Fruit fly (Drosophila melanogaster) whole organism, embryonic: ENCODE data around the gene Iyd.

Source experiments
- Ada2b ChIP-seq: fragments of 200-800 bp; sonication (Bioruptor generic); IDR thresholded peaks from 2 replicates; pipeline ENCODE4 v1.3.6; 2022; ENCODE audit warnings: missing biosample characterization, missing genetic modification characterization
- Atf-2 ChIP-seq: fragments of 200-800 bp; sonication (Bioruptor generic); optimal IDR thresholded peaks from 2 replicates; lab custom pipeline; 2016; ENCODE audit warnings: missing biosample characterization, missing genetic modification characterization
- Awh ChIP-seq: fragments of 200-800 bp; sonication (Bioruptor generic); IDR thresholded peaks from 2 replicates; pipeline ENCODE4, ENCODE4 v1.3.6; 2022; ENCODE audit warnings: missing biosample characterization, missing genetic modification characterization
- CG12744 ChIP-seq: fragments of 200-800 bp; sonication (Bioruptor generic); optimal IDR thresholded peaks from 2 replicates; lab custom pipeline; 2016; ENCODE audit warnings: missing biosample characterization, missing genetic modification characterization
- CG12942 ChIP-seq: fragments of 200-800 bp; sonication (Bioruptor generic); optimal IDR thresholded peaks from 3 replicates; lab custom pipeline; 2016; ENCODE audit warnings: missing biosample characterization, missing genetic modification characterization
- CG18262 ChIP-seq: fragments of 200-800 bp; optimal IDR thresholded peaks from 3 replicates; lab custom pipeline; 2019; ENCODE audit warnings: missing biosample characterization, mild to moderate bottlenecking, missing genetic modification characterization, moderate library complexity
- CG18619 ChIP-seq: fragments of 200-800 bp; sonication (Bioruptor generic); optimal IDR thresholded peaks from 3 replicates; lab custom pipeline; 2017; ENCODE audit warnings: missing biosample characterization, mild to moderate bottlenecking, missing genetic modification characterization
- CG18764 ChIP-seq: fragments of 200-800 bp; sonication (Bioruptor generic); optimal IDR thresholded peaks from 3 replicates; lab custom pipeline; 2016; ENCODE audit warnings: missing biosample characterization, missing genetic modification characterization
- CG30020 ChIP-seq: fragments of 200-800 bp; optimal IDR thresholded peaks from 2 replicates; lab custom pipeline; 2019; ENCODE audit warnings: missing biosample characterization, mild to moderate bottlenecking, missing genetic modification characterization, moderate library complexity
- CG30403 ChIP-seq: fragments of 200-800 bp; sonication (Bioruptor generic); optimal IDR thresholded peaks from 3 replicates; lab custom pipeline; 2016; ENCODE audit warnings: missing biosample characterization, missing genetic modification characterization
- CG34422 ChIP-seq: fragments of 200-800 bp; sonication (Bioruptor generic); IDR thresholded peaks from 3 replicates; pipeline ENCODE4 v1.3.6; 2022; ENCODE audit warnings: missing biosample characterization, missing genetic modification characterization
- CG3847 ChIP-seq: fragments of 200-800 bp; sonication (Bioruptor generic); IDR thresholded peaks from 2 replicates; pipeline ENCODE4 v1.3.6; 2022; ENCODE audit warnings: missing biosample characterization, missing genetic modification characterization
- CG4424 ChIP-seq: fragments of 200-800 bp; sonication (Bioruptor generic); optimal IDR thresholded peaks from 3 replicates; lab custom pipeline; 2016; ENCODE audit warnings: missing biosample characterization, missing genetic modification characterization
- CG6254 ChIP-seq: fragments of 200-800 bp; sonication (Bioruptor generic); optimal IDR thresholded peaks from 3 replicates; lab custom pipeline; 2017; ENCODE audit warnings: mild to moderate bottlenecking, missing biosample characterization, missing genetic modification reagents, missing genetic modification characterization
- CG6683 ChIP-seq: fragments of 200-800 bp; sonication (Bioruptor generic); optimal IDR thresholded peaks from 2 replicates; lab custom pipeline; 2017; ENCODE audit warnings: missing biosample characterization, mild to moderate bottlenecking, missing genetic modification characterization, missing genetic modification reagents
- CG6689 ChIP-seq: fragments of 200-800 bp; sonication (Bioruptor generic); IDR thresholded peaks from 2 replicates; pipeline ENCODE4 v1.3.6; 2022; ENCODE audit warnings: missing biosample characterization, missing genetic modification characterization
- CG8290 ChIP-seq, 3 experiments: fragments of 200-800 bp; sonication (Bioruptor generic); optimal IDR thresholded peaks; 2 replicates each; lab custom pipeline; 2016 to 2019; ENCODE audit warnings: missing biosample characterization in 3 of 3, missing genetic modification characterization in 3 of 3, mild to moderate bottlenecking in 2 of 3, moderate library complexity in 1 of 3
- CG8388 ChIP-seq: fragments of 200-800 bp; sonication (Bioruptor generic); optimal IDR thresholded peaks from 2 replicates; lab custom pipeline; 2019; ENCODE audit warnings: missing biosample characterization, mild to moderate bottlenecking, missing genetic modification characterization, moderate library complexity
- CG9437 ChIP-seq: fragments of 200-800 bp; sonication (Bioruptor generic); optimal IDR thresholded peaks from 2 replicates; lab custom pipeline; 2018; ENCODE audit warnings: missing biosample characterization, mild to moderate bottlenecking, missing genetic modification characterization
- Dll ChIP-seq: fragments of 200-800 bp; sonication (Bioruptor generic); IDR thresholded peaks from 4 replicates; pipeline ENCODE4 v1.3.6; 2022; ENCODE audit warnings: missing biosample characterization, missing genetic modification characterization; ENCODE audit not compliant: partially characterized antibody
- E2f1 ChIP-seq: fragments of 200-800 bp; sonication (Bioruptor generic); IDR thresholded peaks from 2 replicates; pipeline ENCODE4 v1.3.6; 2022; ENCODE audit warnings: missing biosample characterization, missing genetic modification characterization
- E2f2 ChIP-seq: fragments of 200-800 bp; sonication (Bioruptor generic); IDR thresholded peaks from 2 replicates; pipeline ENCODE4 v1.3.6; 2022; ENCODE audit warnings: missing biosample characterization, missing genetic modification characterization
- Fer1 ChIP-seq: fragments of 200-800 bp; sonication (Bioruptor generic); optimal IDR thresholded peaks from 2 replicates; lab custom pipeline; 2017; ENCODE audit warnings: missing biosample characterization, mild to moderate bottlenecking, missing genetic modification characterization
- Fer3 ChIP-seq: fragments of 200-800 bp; sonication (Bioruptor generic); optimal IDR thresholded peaks from 2 replicates; lab custom pipeline; 2018; ENCODE audit warnings: missing biosample characterization, mild to moderate bottlenecking, missing genetic modification characterization, moderate library complexity
- Gug ChIP-seq: fragments of 200-800 bp; sonication (Bioruptor generic); IDR thresholded peaks from 4 replicates; pipeline ENCODE4 v1.3.6; 2022; ENCODE audit warnings: missing biosample characterization, missing genetic modification characterization
- Hand ChIP-seq: fragments of 200-800 bp; sonication (Bioruptor generic); optimal IDR thresholded peaks from 2 replicates; lab custom pipeline; 2017; ENCODE audit warnings: mild to moderate bottlenecking, missing biosample characterization, missing genetic modification reagents, missing genetic modification characterization
- Hr3 ChIP-seq: fragments of 200-800 bp; sonication (Bioruptor generic); optimal IDR thresholded peaks from 3 replicates; lab custom pipeline; 2016; ENCODE audit warnings: missing biosample characterization, missing genetic modification characterization
- Hr39 ChIP-seq: fragments of >200 bp; optimal IDR thresholded peaks from 2 replicates; lab custom pipeline; 2017
- MBD-R2 ChIP-seq: fragments of 200-800 bp; sonication (Bioruptor generic); IDR thresholded peaks from 2 replicates; pipeline ENCODE4 v1.3.6; 2022; ENCODE audit warnings: missing biosample characterization, missing genetic modification characterization
- Mrtf ChIP-seq: fragments of 200-800 bp; sonication (Bioruptor generic); IDR thresholded peaks from 3 replicates; pipeline ENCODE4 v1.3.6; 2022; ENCODE audit warnings: missing biosample characterization, missing genetic modification characterization
- Rx ChIP-seq: fragments of 200-800 bp; sonication (Bioruptor generic); IDR thresholded peaks from 2 replicates; pipeline ENCODE4 v1.3.6; 2022; ENCODE audit warnings: missing biosample characterization, missing genetic modification characterization
- Sin3A ChIP-seq: fragments of >200 bp; optimal IDR thresholded peaks from 2 replicates; lab custom pipeline; 2018
- Tbp ChIP-seq: fragments of >200 bp; optimal IDR thresholded peaks from 2 replicates; lab custom pipeline; 2018; ENCODE audit warnings: missing biosample characterization, missing genetic modification characterization
- cas ChIP-seq: fragments of 200-800 bp; sonication (Bioruptor generic); IDR thresholded peaks from 2 replicates; pipeline ENCODE4 v1.3.6; 2022; ENCODE audit warnings: missing biosample characterization, missing genetic modification characterization
- caup ChIP-seq: fragments of 200-800 bp; sonication (Bioruptor generic); optimal IDR thresholded peaks from 3 replicates; lab custom pipeline; 2017; ENCODE audit warnings: missing biosample characterization, mild to moderate bottlenecking, missing genetic modification characterization, moderate library complexity; ENCODE audit not compliant: severe bottlenecking
- chinmo ChIP-seq: fragments of 200-800 bp; sonication (Bioruptor generic); IDR thresholded peaks from 4 replicates; pipeline ENCODE4 v1.3.6; 2022; ENCODE audit warnings: missing biosample characterization, missing genetic modification characterization; ENCODE audit not compliant: partially characterized antibody
- cwo ChIP-seq: fragments of 200-800 bp; sonication (Bioruptor generic); optimal IDR thresholded peaks from 3 replicates; lab custom pipeline; 2017; ENCODE audit warnings: missing biosample characterization, missing genetic modification characterization, mild to moderate bottlenecking, moderate library complexity, missing genetic modification reagents
- exex ChIP-seq: fragments of 200-800 bp; sonication (Bioruptor generic); optimal IDR thresholded peaks from 4 replicates; lab custom pipeline; 2018; ENCODE audit warnings: missing biosample characterization, mild to moderate bottlenecking, missing genetic modification characterization, moderate library complexity
- fd3F ChIP-seq: fragments of 200-800 bp; sonication (Bioruptor generic); optimal IDR thresholded peaks from 2 replicates; lab custom pipeline; 2018; ENCODE audit warnings: missing biosample characterization, mild to moderate bottlenecking, missing genetic modification characterization, moderate library complexity
- gro ChIP-seq: fragments of 200-800 bp; sonication (Bioruptor generic); optimal IDR thresholded peaks from 2 replicates; lab custom pipeline; 2016; ENCODE audit warnings: missing biosample characterization, missing genetic modification characterization
- ind ChIP-seq: fragments of 200-800 bp; sonication (Bioruptor generic); optimal IDR thresholded peaks from 3 replicates; lab custom pipeline; 2016; ENCODE audit warnings: missing biosample characterization, missing genetic modification characterization
- mirr ChIP-seq: fragments of 200-800 bp; sonication (Bioruptor generic); optimal IDR thresholded peaks from 3 replicates; lab custom pipeline; 2018; ENCODE audit warnings: missing biosample characterization, mild to moderate bottlenecking, missing genetic modification characterization
- pho ChIP-seq: fragments of 200-800 bp; sonication (Bioruptor generic); optimal IDR thresholded peaks from 2 replicates; lab custom pipeline; 2016; ENCODE audit warnings: missing biosample characterization, missing genetic modification characterization
- sima ChIP-seq: fragments of 200-800 bp; sonication (Bioruptor generic); optimal IDR thresholded peaks from 2 replicates; lab custom pipeline; 2016; ENCODE audit warnings: missing biosample characterization, missing genetic modification characterization
- slbo ChIP-seq: fragments of 200-800 bp; sonication (Bioruptor generic); IDR thresholded peaks from 2 replicates; pipeline ENCODE4 v1.3.6; 2022; ENCODE audit warnings: missing biosample characterization, missing genetic modification characterization
- ssp ChIP-seq: fragments of 200-800 bp; sonication (Bioruptor generic); IDR thresholded peaks from 2 replicates; pipeline ENCODE4 v1.3.6; 2022; ENCODE audit warnings: missing biosample characterization, missing genetic modification characterization
- stc ChIP-seq: fragments of 200-800 bp; sonication (Bioruptor generic); IDR thresholded peaks from 2 replicates; pipeline ENCODE4 v1.3.6; 2022; ENCODE audit warnings: missing biosample characterization, missing genetic modification characterization
- sug ChIP-seq: fragments of 200-800 bp; optimal IDR thresholded peaks from 2 replicates; lab custom pipeline; 2019; ENCODE audit warnings: missing biosample characterization, mild to moderate bottlenecking, missing genetic modification characterization, moderate library complexity
- trh ChIP-seq: fragments of 200-800 bp; sonication (Bioruptor generic); optimal IDR thresholded peaks from 2 replicates; lab custom pipeline; 2016; ENCODE audit warnings: missing biosample characterization, missing genetic modification characterization
- tup ChIP-seq: fragments of 200-800 bp; sonication (Bioruptor generic); optimal IDR thresholded peaks from 2 replicates; lab custom pipeline; 2016; ENCODE audit warnings: missing biosample characterization, mild to moderate bottlenecking, missing genetic modification characterization, moderate library complexity
- unpg ChIP-seq: fragments of 200-800 bp; sonication (Bioruptor generic); optimal IDR thresholded peaks from 3 replicates; lab custom pipeline; 2018; ENCODE audit warnings: missing biosample characterization, mild to moderate bottlenecking, missing genetic modification characterization, moderate library complexity
- usp ChIP-seq: fragments of >200 bp; optimal IDR thresholded peaks from 2 replicates; lab custom pipeline; 2017; ENCODE audit warnings: missing biosample characterization, missing genetic modification characterization

Iyd gene

DNA sequence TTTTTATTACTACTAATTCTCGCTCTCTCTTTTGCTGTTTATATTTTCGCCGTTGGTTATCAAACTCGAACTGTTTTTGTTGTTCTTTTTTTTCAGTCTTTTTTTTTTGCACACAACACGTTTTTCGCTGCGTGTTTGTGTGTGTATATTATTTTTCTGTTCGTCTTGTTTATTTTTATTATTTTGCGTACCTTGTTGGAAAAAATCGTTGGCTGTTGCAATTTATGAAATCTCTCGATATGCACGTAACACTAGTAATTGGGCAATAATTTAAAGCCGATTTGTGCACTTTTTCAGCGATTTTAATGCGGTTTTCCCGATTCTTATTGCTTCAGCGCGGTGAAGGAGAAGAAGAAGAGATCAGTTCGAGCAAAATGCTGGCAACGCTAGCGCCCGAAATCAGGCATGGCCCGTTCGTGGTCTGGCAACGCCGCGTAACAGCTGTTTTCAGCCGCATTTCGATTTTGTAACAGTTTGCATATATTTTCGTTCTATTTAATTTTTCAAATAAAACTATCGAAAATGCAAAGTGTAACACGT lies 24.4 kb upstream of the Iyd start, which contains the start of the genes FoxK and mRpL2 (continued):
- TF ChIP-seq exex (tag; lab: Kevin White, UChicago) (no peak), ssp (GFP tag; lab: Robert Waterston, UW) (no peak), CG6683 (no peak), CG12942 (GFP tag; lab: Kevin White, UChicago) (no peak), caup (peak; percentile 6), trh (GFP tag; lab: Kevin White, UChicago) (no peak), unpg (GFP tag; lab: Kevin White, UChicago) (no peak), Mrtf (GFP tag; lab: Robert Waterston, UW) (no peak), gro (GFP tag; lab: Kevin White, UChicago) (peak; percentile 18), CG8290 (GFP tag; optimal IDR thresholded peaks at IDR 0.05; lab: Kevin White, UChicago) (no peak), CG8290 (tag; optimal IDR thresholded peaks at IDR 0.05; lab: Kevin White, UChicago) (peak in 1 of 2 experiments; percentile 60), CG8388 (GFP tag; lab: Kevin White, UChicago) (no peak), CG6689 (GFP tag; lab: Robert Waterston, UW) (no peak), usp (no peak), mirr (no peak), ind (no peak), E2f1 (no peak), Tbp (GFP tag; lab: Kevin White, UChicago) (no peak), CG9437 (GFP tag; lab: Kevin White, UChicago) (no peak), slbo (GFP tag; lab: Robert Waterston, UW) (no peak), E2f2 (GFP tag; lab: Robert Waterston, UW) (peak; percentile 58), MBD-R2 (GFP tag; lab: Robert Waterston, UW) (peak; percentile 89), Ada2b (GFP tag; lab: Robert Waterston, UW) (no peak), CG34422 (peak; percentile 74; the same call in 2 of the 3 replicates), CG18619 (GFP tag; lab: Kevin White, UChicago) (no peak), CG30020 (tag; lab: Kevin White, UChicago) (peak; percentile 29), Fer3 (tag; lab: Kevin White, UChicago) (no peak), CG18764 (GFP tag; lab: Kevin White, UChicago) (no peak), cas (no peak), chinmo (GFP tag; lab: Robert Waterston, UW) (no peak), tup (GFP tag; lab: Kevin White, UChicago) (no peak), Fer1 (GFP tag; lab: Kevin White, UChicago) (no peak), CG12744 (GFP tag; lab: Kevin White, UChicago) (no peak), CG30403 (GFP tag; lab: Kevin White, UChicago) (no peak), Hr3 (GFP tag; lab: Kevin White, UChicago) (no peak), stc (GFP tag; lab: Robert Waterston, UW) (no peak), Rx (GFP tag; lab: Robert Waterston, UW) (no peak), sima (no peak), Hr39 (lab: Kevin White, UChicago) (no peak), Awh (GFP tag; lab: Robert Waterston, UW) (no peak), cwo (GFP tag; lab: Kevin White, UChicago) (peak; percentile 64), Gug (GFP tag; lab: Robert Waterston, UW) (no peak), Hand (no peak), Sin3A (lab: Kevin White, UChicago) (peak; percentile 72), pho (GFP tag; lab: Kevin White, UChicago) (no peak), sug (peak; percentile 0), Dll (GFP tag; lab: Robert Waterston, UW) (0 out of 4 replicates have a peak, but pooled peaks have one; percentile 40), CG4424 (GFP tag; lab: Kevin White, UChicago) (no peak), fd3F (GFP tag; lab: Kevin White, UChicago) (no peak), CG18262 (tag; lab: Kevin White, UChicago) (no peak), CG3847 (GFP tag; lab: Robert Waterston, UW) (peak; percentile 63; the same call in 1 of the 2 replicates), CG6254 (GFP tag; lab: Kevin White, UChicago) (no peak), Atf-2 (no peak)
